Fruit fly (Drosophila melanogaster): Measurements from ENCODE around the gene CG17752.

dm6 chr3R:19620953-19621352 is 10.9 kb downstream of the CG17752 start:
- TF ChIP-seq Sin3A (optimal IDR thresholded peaks at IDR 0.05) (no peak), Myc (optimal IDR thresholded peaks at IDR 0.05) (no peak), insv (optimal IDR thresholded peaks at IDR 0.05) (no peak)
